Worm (Caenorhabditis elegans) whole organism, L3 larva: Measurements from ENCODE around the gene rgs-7.

Source experiments
- R02D3.7 ChIP-seq: fragments of 150-350 bp; optimal IDR thresholded peaks from 2 replicates; lab custom pipeline; 2014; ENCODE audit warnings: missing biosample characterization, missing genetic modification characterization
- ZK546.5 ChIP-seq: sonication (generic microtip); optimal IDR thresholded peaks from 2 replicates; lab custom pipeline; 2017; ENCODE audit warnings: missing biosample characterization, missing genetic modification characterization
- aly-2 ChIP-seq: fragments of 150-350 bp; optimal IDR thresholded peaks from 2 replicates; lab custom pipeline; 2014; ENCODE audit warnings: missing biosample characterization, missing genetic modification characterization
- ama-1 ChIP-seq: fragments of 150-350 bp; optimal IDR thresholded peaks from 2 replicates; lab custom pipeline; 2018
- ceh-16 ChIP-seq: sonication (generic microtip); optimal IDR thresholded peaks from 2 replicates; lab custom pipeline; 2017; ENCODE audit warnings: missing biosample characterization, missing genetic modification characterization
- ceh-28 ChIP-seq: fragments of 150-350 bp; optimal IDR thresholded peaks from 2 replicates; lab custom pipeline; 2014; ENCODE audit warnings: missing biosample characterization, missing genetic modification reagents, missing genetic modification characterization
- ceh-9 ChIP-seq: sonication (generic microtip); optimal IDR thresholded peaks from 2 replicates; lab custom pipeline; 2018; ENCODE audit warnings: missing biosample characterization, missing genetic modification characterization
- daf-12 ChIP-seq: fragments of 150-350 bp; optimal IDR thresholded peaks from 2 replicates; lab custom pipeline; 2014; ENCODE audit warnings: missing biosample characterization, missing genetic modification reagents, missing genetic modification characterization
- egl-27 ChIP-seq: sonication (generic microtip); optimal IDR thresholded peaks from 4 replicates; lab custom pipeline; 2017; ENCODE audit warnings: missing biosample characterization, missing genetic modification reagents, missing genetic modification characterization
- egl-5 ChIP-seq: fragments of 150-350 bp; optimal IDR thresholded peaks from 2 replicates; lab custom pipeline; 2017; ENCODE audit warnings: missing biosample characterization, missing genetic modification reagents, missing genetic modification characterization, inconsistent platforms
- elt-1 ChIP-seq: fragments of 150-350 bp; optimal IDR thresholded peaks from 2 replicates; lab custom pipeline; 2014; ENCODE audit warnings: missing biosample characterization, missing genetic modification characterization
- elt-2 ChIP-seq: sonication (generic microtip); optimal IDR thresholded peaks from 2 replicates; lab custom pipeline; 2016; ENCODE audit warnings: missing genetic modification reagents, mild to moderate bottlenecking, missing genetic modification characterization, missing compliant biosample characterization
- eor-1 ChIP-seq, 2 experiments: fragments of 150-350 bp; optimal IDR thresholded peaks; 2 replicates each; lab custom pipeline; 2014 to 2018; ENCODE audit warnings: missing biosample characterization in 2 of 2, missing genetic modification characterization in 2 of 2
- fkh-10 ChIP-seq: sonication (generic microtip); optimal IDR thresholded peaks from 2 replicates; lab custom pipeline; 2017; ENCODE audit warnings: missing biosample characterization, missing genetic modification reagents, missing genetic modification characterization
- fkh-2 ChIP-seq: fragments of 150-350 bp; optimal IDR thresholded peaks from 2 replicates; lab custom pipeline; 2014; ENCODE audit warnings: missing biosample characterization, missing genetic modification reagents, missing genetic modification characterization
- jun-1 ChIP-seq: fragments of 150-350 bp; optimal IDR thresholded peaks from 2 replicates; lab custom pipeline; 2014; ENCODE audit warnings: missing biosample characterization, missing genetic modification reagents, missing genetic modification characterization
- lin-15B ChIP-seq: fragments of 150-350 bp; optimal IDR thresholded peaks from 2 replicates; lab custom pipeline; 2014; ENCODE audit warnings: missing biosample characterization, missing genetic modification characterization
- mml-1 ChIP-seq: fragments of 150-350 bp; sonication (generic microtip); optimal IDR thresholded peaks from 3 replicates; lab custom pipeline; 2014; ENCODE audit warnings: missing biosample characterization, missing genetic modification characterization
- nhr-11 ChIP-seq: fragments of 150-350 bp; optimal IDR thresholded peaks from 2 replicates; lab custom pipeline; 2014; ENCODE audit warnings: missing biosample characterization, missing genetic modification characterization
- nhr-12 ChIP-seq: fragments of 150-350 bp; optimal IDR thresholded peaks from 2 replicates; lab custom pipeline; 2014; ENCODE audit warnings: missing biosample characterization, missing genetic modification characterization
- nhr-237 ChIP-seq: fragments of 150-350 bp; optimal IDR thresholded peaks from 2 replicates; lab custom pipeline; 2014; ENCODE audit warnings: missing biosample characterization, missing genetic modification characterization
- nhr-25 ChIP-seq: sonication (generic microtip); optimal IDR thresholded peaks from 2 replicates; lab custom pipeline; 2017; ENCODE audit warnings: missing biosample characterization, missing genetic modification characterization
- nhr-28 ChIP-seq: fragments of 150-350 bp; optimal IDR thresholded peaks from 2 replicates; lab custom pipeline; 2014; ENCODE audit warnings: missing biosample characterization, missing genetic modification characterization
- nhr-67 ChIP-seq: fragments of 150-350 bp; optimal IDR thresholded peaks from 2 replicates; lab custom pipeline; 2014; ENCODE audit warnings: missing biosample characterization, missing genetic modification characterization
- nhr-76 ChIP-seq: fragments of 150-350 bp; sonication (generic microtip); optimal IDR thresholded peaks from 5 replicates; lab custom pipeline; 2014; ENCODE audit warnings: missing biosample characterization, missing genetic modification characterization
- pha-4 ChIP-seq: fragments of 150-350 bp; optimal IDR thresholded peaks from 2 replicates; lab custom pipeline; 2014; ENCODE audit warnings: missing biosample characterization, missing genetic modification reagents, missing genetic modification characterization
- pqm-1 ChIP-seq: fragments of 150-350 bp; optimal IDR thresholded peaks from 2 replicates; lab custom pipeline; 2017; ENCODE audit warnings: missing biosample characterization, missing genetic modification characterization, inconsistent platforms
- sea-2 ChIP-seq: fragments of 150-350 bp; sonication (generic microtip); optimal IDR thresholded peaks from 4 replicates; lab custom pipeline; 2014; ENCODE audit warnings: missing biosample characterization, missing genetic modification reagents, missing genetic modification characterization
- skn-1 ChIP-seq: fragments of 150-350 bp; optimal IDR thresholded peaks from 2 replicates; lab custom pipeline; 2014; ENCODE audit warnings: missing biosample characterization, missing genetic modification characterization
- snpc-4 ChIP-seq: fragments of 150-350 bp; optimal IDR thresholded peaks from 2 replicates; lab custom pipeline; 2014; ENCODE audit warnings: missing biosample characterization, missing genetic modification characterization
- tbx-2 ChIP-seq: sonication (generic microtip); optimal IDR thresholded peaks from 2 replicates; lab custom pipeline; 2016; ENCODE audit warnings: mild to moderate bottlenecking, missing genetic modification characterization, missing compliant biosample characterization
- unc-39 ChIP-seq: sonication (generic microtip); optimal IDR thresholded peaks from 4 replicates; lab custom pipeline; 2017; ENCODE audit warnings: missing biosample characterization, missing genetic modification characterization
- ztf-11 ChIP-seq: fragments of 150-350 bp; optimal IDR thresholded peaks from 2 replicates; lab custom pipeline; 2014; ENCODE audit warnings: missing biosample characterization, missing genetic modification characterization
- ztf-4 ChIP-seq: fragments of 150-350 bp; optimal IDR thresholded peaks from 2 replicates; lab custom pipeline; 2014; ENCODE audit warnings: missing biosample characterization, missing genetic modification characterization

Gene rgs-7

ce11 chrX:3547097-3547496 is 4.8 kb downstream of the rgs-7 start:
- TF ChIP-seq elt-1 (tag; lab: Kevin White, UChicago) (peak; percentile 73), nhr-25 (tag; lab: Kevin White, UChicago) (peak; percentile 32), pqm-1 (no peak)

DNA sequence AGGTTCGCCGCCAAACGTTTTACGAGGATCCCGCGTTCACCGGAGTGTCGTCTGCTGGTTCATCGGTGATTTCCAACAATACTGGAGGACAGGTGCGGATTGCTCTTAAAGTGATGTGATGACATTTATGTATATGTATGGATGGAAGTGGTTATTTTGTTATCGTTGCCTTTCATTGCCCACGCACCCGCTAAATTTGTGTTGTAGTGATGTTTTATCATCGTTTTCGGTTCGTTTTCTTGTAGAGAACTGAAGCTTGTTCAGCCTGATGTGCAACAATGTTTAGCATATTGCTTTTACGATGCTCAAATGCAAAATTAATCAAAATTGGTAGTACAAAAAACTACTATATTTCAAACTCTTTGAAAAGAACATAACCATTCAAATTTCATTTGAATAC is 5.5 kb downstream of the rgs-7 start:
- TF ChIP-seq nhr-12 (no peak), elt-2 (tag; lab: Kevin White, UChicago) (peak; percentile 31)

DNA sequence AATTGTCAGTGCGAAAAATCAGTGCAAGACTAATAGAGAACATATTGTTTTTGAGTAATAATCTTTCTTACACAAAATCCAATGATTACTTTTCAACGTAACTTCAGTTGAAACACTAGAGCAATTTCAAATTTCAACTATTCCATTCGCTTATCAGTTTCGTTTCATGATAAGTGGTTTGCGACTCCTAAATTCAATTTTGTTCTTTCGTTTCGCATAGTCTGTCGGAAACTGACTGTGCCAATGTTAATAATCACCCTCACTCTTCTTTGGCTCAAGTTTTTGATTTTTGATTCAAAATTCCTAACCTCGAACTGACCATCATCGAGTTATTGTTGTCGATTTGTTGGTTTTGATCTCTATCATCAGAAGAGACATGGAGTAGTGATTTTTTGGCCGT is 6.4 kb downstream of the rgs-7 start:
- no peak for TF ChIP-seq nhr-28 (tag; lab: Kevin White, UChicago)
- TF ChIP-seq pqm-1 = peak; percentile 85
- TF ChIP-seq elt-2 (tag; lab: Kevin White, UChicago) = peak; percentile 68
- TF ChIP-seq, all 47 proteins: peak for 2

ce11 chrX:3551173-3551572 is 8.8 kb downstream of the rgs-7 start:
- TF ChIP-seq jun-1 (tag; lab: Kevin White, UChicago) (peak; percentile 30), ceh-9 (tag; lab: Kevin White, UChicago) (no peak), unc-39 (tag; lab: Kevin White, UChicago) (no peak), elt-1 (tag; lab: Kevin White, UChicago) (no peak), egl-27 (tag; lab: Kevin White, UChicago) (no peak), pqm-1 (peak; percentile 34), eor-1 (tag; optimal IDR thresholded peaks at IDR 0.05; lab: Kevin White, UChicago) (no peak), mml-1 (tag; lab: Kevin White, UChicago) (no peak), nhr-12 (no peak), ztf-4 (tag; lab: Kevin White, UChicago) (no peak), elt-2 (tag; lab: Kevin White, UChicago) (peak; percentile 73)

DNA sequence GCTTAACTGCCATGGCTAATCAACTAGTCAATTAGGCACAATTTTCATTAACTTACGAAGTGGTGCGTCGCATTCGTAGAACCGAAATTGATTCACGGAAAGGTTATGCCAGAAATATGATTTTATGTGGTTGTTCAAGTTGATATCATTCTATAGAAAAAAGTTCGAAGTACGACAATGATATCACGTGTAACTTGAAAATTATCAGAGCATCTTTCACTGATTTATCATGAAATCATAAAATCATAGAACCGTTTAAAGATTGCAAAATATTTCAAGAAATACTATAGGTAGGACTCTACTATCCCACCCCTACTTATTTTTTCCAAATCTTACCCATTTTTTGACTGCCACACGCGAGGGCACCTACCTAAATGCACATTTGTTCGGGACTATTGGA is 10.6 kb downstream of the rgs-7 start:
- TF ChIP-seq ceh-16 (tag; lab: Kevin White, UChicago) (no peak), nhr-11 (tag; lab: Kevin White, UChicago) (no peak), pqm-1 (peak; percentile 77), elt-1 (tag; lab: Kevin White, UChicago) (no peak), elt-2 (tag; lab: Kevin White, UChicago) (peak; percentile 81), ztf-4 (tag; lab: Kevin White, UChicago) (no peak), ama-1 (lab: Kevin White, UChicago) (no peak), tbx-2 (tag; lab: Kevin White, UChicago) (no peak), ceh-28 (tag; lab: Kevin White, UChicago) (no peak), aly-2 (tag; lab: Kevin White, UChicago) (no peak), ztf-11 (no peak), egl-27 (tag; lab: Kevin White, UChicago) (no peak), daf-12 (tag; lab: Kevin White, UChicago) (no peak), eor-1 (tag; optimal IDR thresholded peaks at IDR 0.05; lab: Kevin White, UChicago) (no peak), lin-15B (tag; lab: Kevin White, UChicago) (no peak), ZK546.5 (tag; lab: Kevin White, UChicago) (no peak)

DNA sequence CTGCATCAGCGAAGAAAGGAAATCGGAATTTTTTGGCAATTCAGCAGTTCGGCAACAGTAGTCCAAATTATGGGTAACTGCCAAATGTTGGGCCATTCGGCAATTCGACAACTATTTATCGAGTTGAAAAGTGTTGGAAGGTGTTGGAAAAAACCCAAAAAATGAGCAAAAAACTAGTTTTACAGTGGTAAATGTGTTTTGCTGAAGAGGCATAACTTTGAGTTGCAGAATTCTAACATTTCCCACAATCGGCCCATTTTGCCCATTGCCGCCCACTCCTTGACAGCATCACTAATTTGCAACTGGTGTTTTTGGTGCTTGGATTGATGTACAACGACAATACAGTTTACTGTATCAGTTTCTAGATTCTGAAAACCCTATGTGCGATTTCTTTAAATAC is 11.3 kb downstream of the rgs-7 start:
- TF ChIP-seq fkh-2 (tag; lab: Kevin White, UChicago) (no peak), skn-1 (tag; lab: Kevin White, UChicago) (no peak), snpc-4 (tag; lab: Kevin White, UChicago) (no peak), ZK546.5 (tag; lab: Kevin White, UChicago) (no peak), daf-12 (tag; lab: Kevin White, UChicago) (no peak), nhr-11 (tag; lab: Kevin White, UChicago) (no peak), pha-4 (tag; lab: Kevin White, UChicago) (no peak), eor-1 (tag; optimal IDR thresholded peaks at IDR 0.05; lab: Kevin White, UChicago) (no peak), nhr-12 (no peak), nhr-28 (tag; lab: Kevin White, UChicago) (no peak), sea-2 (GFP tag; lab: Kevin White, UChicago) (no peak), egl-27 (tag; lab: Kevin White, UChicago) (no peak), nhr-76 (tag; lab: Kevin White, UChicago) (no peak)

- TF ChIP-seq nhr-237 (tag; lab: Kevin White, UChicago) (no peak), ceh-9 (tag; lab: Kevin White, UChicago) (no peak), fkh-2 (tag; lab: Kevin White, UChicago) (no peak), nhr-12 (no peak), egl-5 (tag; lab: Kevin White, UChicago) (no peak), sea-2 (GFP tag; lab: Kevin White, UChicago) (no peak), mml-1 (tag; lab: Kevin White, UChicago) (no peak), unc-39 (tag; lab: Kevin White, UChicago) (no peak), tbx-2 (tag; lab: Kevin White, UChicago) (no peak), ceh-16 (tag; lab: Kevin White, UChicago) (no peak), R02D3.7 (tag; lab: Kevin White, UChicago) (no peak), daf-12 (tag; lab: Kevin White, UChicago) (no peak), nhr-76 (tag; lab: Kevin White, UChicago) (no peak), fkh-10 (GFP tag; lab: Kevin White, UChicago) (no peak), ZK546.5 (tag; lab: Kevin White, UChicago) (no peak), nhr-67 (tag; lab: Kevin White, UChicago) (no peak)
These were observed 11.8 kb downstream of the rgs-7 start for ce11 chrX:3554117-3554516.
